Worm (Caenorhabditis elegans) whole organism, L4 larva: ENCODE data around the gene myrf-1.

Experiments
- F26F4.8 ChIP-seq: fragments of 200-800 bp; sonication (Bioruptor generic); conservative IDR thresholded peaks from 2 replicates; pipeline ENCODE4 v1.3.6; 2022; ENCODE audit warnings: missing genetic modification characterization, missing compliant biosample characterization
- Y105C5A.15 ChIP-seq: fragments of 200-800 bp; sonication (Bioruptor generic); IDR thresholded peaks from 2 replicates; pipeline ENCODE4 v1.3.6; 2022; ENCODE audit warnings: missing genetic modification characterization, missing compliant biosample characterization
- Y48G9A.11 ChIP-seq: fragments of 200-800 bp; sonication (Bioruptor generic); IDR thresholded peaks from 2 replicates; pipeline ENCODE4 v1.3.6; 2022; ENCODE audit warnings: missing genetic modification reagents, missing genetic modification characterization, missing compliant biosample characterization
- ZK337.2 ChIP-seq: fragments of 200-800 bp; sonication (Bioruptor generic); IDR thresholded peaks from 2 replicates; pipeline ENCODE4 v1.3.6; 2022; ENCODE audit warnings: missing genetic modification reagents, missing genetic modification characterization, missing compliant biosample characterization
- ZK546.5 ChIP-seq, 2 experiments: sonication (generic microtip); optimal IDR thresholded peaks; 2 replicates each; lab custom pipeline; 2017; ENCODE audit warnings: missing biosample characterization in 2 of 2, missing genetic modification characterization in 2 of 2
- aha-1 ChIP-seq: fragments of 150-350 bp; peaks from one replicate; lab custom pipeline; 2014; ENCODE audit warnings: missing biosample characterization, missing genetic modification characterization
- aly-2 ChIP-seq: sonication (generic microtip); optimal IDR thresholded peaks from 2 replicates; lab custom pipeline; 2018; ENCODE audit warnings: missing biosample characterization, missing genetic modification characterization
- attf-4 ChIP-seq: sonication (generic microtip); optimal IDR thresholded peaks from 3 replicates; lab custom pipeline; 2017; ENCODE audit warnings: missing biosample characterization, missing genetic modification characterization
- ceh-20 ChIP-seq: fragments of 200-800 bp; sonication (Bioruptor generic); IDR thresholded peaks from 2 replicates; pipeline ENCODE4 v1.3.6; 2022; ENCODE audit warnings: missing genetic modification reagents, missing genetic modification characterization, missing compliant biosample characterization
- ceh-32 ChIP-seq: sonication (generic microtip); optimal IDR thresholded peaks from 2 replicates; lab custom pipeline; 2016; ENCODE audit warnings: mild to moderate bottlenecking, missing genetic modification characterization, missing compliant biosample characterization; ENCODE audit not compliant: poor library complexity
- ceh-44 ChIP-seq: fragments of 200-800 bp; sonication (Bioruptor generic); IDR thresholded peaks from 2 replicates; pipeline ENCODE4 v1.3.6; 2022; ENCODE audit warnings: missing genetic modification reagents, missing genetic modification characterization, missing compliant biosample characterization
- ces-1 ChIP-seq: fragments of 150-350 bp; sonication (generic microtip); optimal IDR thresholded peaks from 4 replicates; lab custom pipeline; 2014; ENCODE audit warnings: missing biosample characterization, missing genetic modification reagents, missing genetic modification characterization
- cey-2 ChIP-seq: sonication (generic microtip); optimal IDR thresholded peaks from 3 replicates; lab custom pipeline; 2017; ENCODE audit warnings: missing genetic modification characterization, mild to moderate bottlenecking, missing compliant biosample characterization, antibody characterized with exemption, borderline replicate concordance; ENCODE audit not compliant: insufficient read depth
- ctbp-1 ChIP-seq: fragments of 200-800 bp; sonication (Bioruptor generic); IDR thresholded peaks from 2 replicates; pipeline ENCODE4 v1.3.6; 2022; ENCODE audit warnings: missing genetic modification reagents, missing genetic modification characterization, missing compliant biosample characterization
- daf-12 ChIP-seq: fragments of 150-350 bp; optimal IDR thresholded peaks from 2 replicates; lab custom pipeline; 2014; ENCODE audit warnings: missing biosample characterization, missing genetic modification reagents, missing genetic modification characterization
- daf-16 ChIP-seq, 3 experiments: sonication (generic microtip); optimal IDR thresholded peaks; 2 replicates each; lab custom pipeline; 2016 to 2017; ENCODE audit warnings: missing genetic modification characterization in 3 of 3, missing genetic modification reagents in 3 of 3, mild to moderate bottlenecking in 2 of 3, missing compliant biosample characterization in 2 of 3, missing biosample characterization in 1 of 3, moderate library complexity in 1 of 3
- daf-19 ChIP-seq: fragments of 200-800 bp; sonication (Bioruptor generic); conservative IDR thresholded peaks from 2 replicates; pipeline ENCODE4 v1.3.6; 2022; ENCODE audit warnings: missing genetic modification characterization, missing compliant biosample characterization
- daf-8 ChIP-seq: fragments of 200-800 bp; sonication (Bioruptor generic); IDR thresholded peaks from 2 replicates; pipeline ENCODE4 v1.3.6; 2022; ENCODE audit warnings: missing genetic modification characterization, missing compliant biosample characterization
- dmd-9 ChIP-seq: fragments of 200-800 bp; sonication (Bioruptor generic); IDR thresholded peaks from 2 replicates; pipeline ENCODE4 v1.3.6; 2022; ENCODE audit warnings: missing genetic modification reagents, missing genetic modification characterization, missing compliant biosample characterization
- duxl-1 ChIP-seq: sonication (generic microtip); optimal IDR thresholded peaks from 2 replicates; lab custom pipeline; 2016; ENCODE audit warnings: mild to moderate bottlenecking, missing genetic modification characterization, moderate library complexity, missing compliant biosample characterization; ENCODE audit not compliant: poor library complexity
- egl-27 ChIP-seq: sonication (generic microtip); optimal IDR thresholded peaks from 3 replicates; lab custom pipeline; 2017; ENCODE audit warnings: missing biosample characterization, missing genetic modification reagents, missing genetic modification characterization
- fkh-10 ChIP-seq: fragments of 150-350 bp; optimal IDR thresholded peaks from 2 replicates; lab custom pipeline; 2014; ENCODE audit warnings: missing biosample characterization, missing genetic modification reagents, missing genetic modification characterization
- hif-1 ChIP-seq, 2 experiments: sonication (generic microtip); optimal IDR thresholded peaks; 2 replicates each; lab custom pipeline; 2016 to 2017; ENCODE audit warnings: missing compliant biosample characterization in 2 of 2, missing genetic modification characterization in 2 of 2, missing genetic modification reagents in 2 of 2, missing genotype in 2 of 2, mild to moderate bottlenecking in 1 of 2
- hlh-11 ChIP-seq: fragments of 200-800 bp; sonication (Bioruptor generic); optimal IDR thresholded peaks from 2 replicates; lab custom pipeline; 2018; ENCODE audit warnings: mild to moderate bottlenecking, missing genetic modification characterization, missing compliant biosample characterization
- hmg-1.1 ChIP-seq: fragments of 200-800 bp; sonication (Bioruptor generic); IDR thresholded peaks from 2 replicates; pipeline ENCODE4 v1.3.6; 2022; ENCODE audit warnings: missing genetic modification reagents, missing genetic modification characterization, missing compliant biosample characterization
- jun-1 ChIP-seq: fragments of 150-350 bp; optimal IDR thresholded peaks from 2 replicates; lab custom pipeline; 2014; ENCODE audit warnings: missing biosample characterization, missing genetic modification reagents, missing genetic modification characterization
- lim-7 ChIP-seq: fragments of 200-800 bp; sonication (Bioruptor generic); IDR thresholded peaks from 2 replicates; pipeline ENCODE4 v1.3.6; 2022; ENCODE audit warnings: missing genetic modification characterization, missing compliant biosample characterization
- lin-29 ChIP-seq: fragments of 200-800 bp; sonication (Bioruptor generic); IDR thresholded peaks from 2 replicates; pipeline ENCODE4 v1.3.6; 2022; ENCODE audit warnings: missing genetic modification reagents, missing genetic modification characterization, missing compliant biosample characterization
- lin-38 ChIP-seq: fragments of 200-800 bp; sonication (Bioruptor generic); IDR thresholded peaks from 2 replicates; pipeline ENCODE4 v1.3.6; 2022; ENCODE audit warnings: missing genetic modification reagents, missing genetic modification characterization, missing compliant biosample characterization
- mdl-1 ChIP-seq, 2 experiments: fragments of 150-350 bp in 1 of 2; sonication (generic microtip) in 1 of 2; optimal IDR thresholded peaks; 2 replicates each; lab custom pipeline; 2014 to 2017; ENCODE audit warnings: missing biosample characterization in 2 of 2, missing genetic modification characterization in 2 of 2
- mdt-29 ChIP-seq: fragments of 200-800 bp; sonication (Bioruptor generic); IDR thresholded peaks from 2 replicates; pipeline ENCODE4 v1.3.6; 2022; ENCODE audit warnings: missing genetic modification reagents, missing genetic modification characterization, missing compliant biosample characterization
- mxl-3 ChIP-seq: fragments of 200-800 bp; sonication (Bioruptor generic); optimal IDR thresholded peaks from 2 replicates; lab custom pipeline; 2018; ENCODE audit warnings: mild to moderate bottlenecking, missing genetic modification characterization, missing compliant biosample characterization
- nhr-111 ChIP-seq: fragments of 200-800 bp; sonication (Bioruptor generic); optimal IDR thresholded peaks from 2 replicates; lab custom pipeline; 2018; ENCODE audit warnings: mild to moderate bottlenecking, missing genetic modification characterization, missing compliant biosample characterization
- nhr-25 ChIP-seq: sonication (generic microtip); optimal IDR thresholded peaks from 2 replicates; lab custom pipeline; 2017; ENCODE audit warnings: missing genetic modification characterization, mild to moderate bottlenecking, missing compliant biosample characterization, antibody characterized with exemption, moderate library complexity, borderline replicate concordance; ENCODE audit not compliant: insufficient read depth
- nhr-28 ChIP-seq: fragments of 150-350 bp; optimal IDR thresholded peaks from 2 replicates; lab custom pipeline; 2014; ENCODE audit warnings: missing biosample characterization, missing genetic modification characterization
- nhr-6 ChIP-seq: fragments of 150-350 bp; optimal IDR thresholded peaks from 2 replicates; lab custom pipeline; 2014; ENCODE audit warnings: missing biosample characterization, missing genetic modification characterization
- nhr-76 ChIP-seq: fragments of 150-350 bp; optimal IDR thresholded peaks from 2 replicates; lab custom pipeline; 2014; ENCODE audit warnings: missing biosample characterization, missing genetic modification characterization
- php-3 ChIP-seq: fragments of 200-800 bp; sonication (Bioruptor generic); IDR thresholded peaks from 2 replicates; pipeline ENCODE4 v1.3.6; 2022; ENCODE audit warnings: missing genetic modification reagents, missing genetic modification characterization, missing compliant biosample characterization
- rbr-2 ChIP-seq: sonication (generic microtip); optimal IDR thresholded peaks from 2 replicates; lab custom pipeline; 2016; ENCODE audit warnings: missing genotype, missing genetic modification characterization, missing compliant biosample characterization
- set-16 ChIP-seq: fragments of 200-800 bp; sonication (Bioruptor generic); IDR thresholded peaks from 2 replicates; pipeline ENCODE4 v1.3.6; 2022; ENCODE audit warnings: missing genetic modification reagents, missing genetic modification characterization, missing compliant biosample characterization
- skn-1 ChIP-seq: fragments of 150-350 bp; optimal IDR thresholded peaks from 2 replicates; lab custom pipeline; 2014; ENCODE audit warnings: missing biosample characterization, missing genetic modification characterization
- snpc-4 ChIP-seq: fragments of 150-350 bp; optimal IDR thresholded peaks from 2 replicates; lab custom pipeline; 2014; ENCODE audit warnings: missing biosample characterization, missing genetic modification characterization
- unc-39 ChIP-seq: sonication (generic microtip); optimal IDR thresholded peaks from 2 replicates; lab custom pipeline; 2017; ENCODE audit warnings: missing biosample characterization, missing genetic modification characterization
- unc-62 ChIP-seq, 3 experiments: fragments of 150-350 bp in 1 of 3; sonication (generic microtip); optimal IDR thresholded peaks in 2 of 3; peaks in 1 of 3; 1 replicate in 1 of 3; 2 replicates in 2 of 3; lab custom pipeline; 2014 to 2017; ENCODE audit warnings: missing biosample characterization in 3 of 3, missing genetic modification characterization in 3 of 3, missing genetic modification reagents in 3 of 3, missing genotype in 1 of 3
- vab-7 ChIP-seq: fragments of 200-800 bp; sonication (Bioruptor generic); IDR thresholded peaks from 2 replicates; pipeline ENCODE4 v1.3.6; 2022; ENCODE audit warnings: missing genetic modification reagents, missing genetic modification characterization, missing compliant biosample characterization
- zfp-3 ChIP-seq: fragments of 200-800 bp; sonication (Bioruptor generic); conservative IDR thresholded peaks from 2 replicates; pipeline ENCODE4 v1.3.6; 2022; ENCODE audit warnings: missing genetic modification reagents, missing genetic modification characterization, missing compliant biosample characterization
- ztf-11 ChIP-seq: fragments of 150-350 bp; optimal IDR thresholded peaks from 2 replicates; lab custom pipeline; 2014; ENCODE audit warnings: missing biosample characterization, missing genetic modification characterization

myrf-1 gene

DNA sequence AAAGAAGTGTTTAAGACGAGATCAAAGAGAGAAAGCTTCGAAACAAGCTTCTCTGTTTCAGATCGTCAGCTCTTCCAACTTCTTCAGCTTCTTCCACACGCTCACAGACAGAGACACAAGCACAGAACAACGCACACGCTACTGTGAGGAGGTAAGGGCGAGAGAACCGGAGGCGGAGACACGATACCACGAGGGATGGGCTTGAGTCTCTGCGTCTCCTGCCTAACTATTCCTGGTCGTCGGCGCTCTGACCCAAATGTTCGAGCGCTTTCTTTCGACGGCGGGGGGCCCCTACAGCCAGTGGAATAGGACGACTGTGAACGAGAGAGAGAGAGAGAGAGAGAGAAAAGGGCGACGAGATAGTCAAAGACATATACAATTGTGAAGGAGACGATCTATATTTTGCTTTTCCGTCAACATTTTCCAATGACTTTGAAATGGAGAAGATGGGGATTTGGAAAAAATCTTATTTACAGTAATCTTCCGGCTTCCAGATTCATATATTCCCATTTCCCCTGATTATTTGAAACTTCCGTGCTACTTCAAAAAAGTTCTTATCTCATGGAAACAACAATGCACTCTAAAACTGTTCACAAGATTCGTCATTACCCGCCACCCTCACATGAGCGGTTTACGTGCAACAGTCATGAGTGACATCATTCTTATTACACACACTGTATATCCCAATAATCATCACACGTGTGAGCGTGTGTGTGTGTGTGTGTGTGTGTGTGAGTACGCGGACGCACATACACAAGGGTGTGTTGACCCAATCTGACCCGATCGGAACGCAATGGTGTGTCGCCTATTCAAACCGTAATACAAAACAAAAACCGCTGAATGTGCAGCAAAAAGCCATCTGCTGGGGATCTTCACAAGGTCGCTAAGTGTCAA, 46.7 kb upstream of the myrf-1 start (continued):
- TF ChIP-seq ceh-32 (tag; lab: Kevin White, UChicago) = no peak
- TF ChIP-seq daf-8 = no peak
- TF ChIP-seq hmg-1.1 (GFP tag; lab: Robert Waterston, UW) = peak; percentile 88
- peak; percentile 85 for TF ChIP-seq mxl-3 (GFP tag; lab: Kevin White, UChicago)
- TF ChIP-seq nhr-6 (tag; lab: Kevin White, UChicago) = peak; percentile 57
- TF ChIP-seq lin-29 = no peak
- no peak for TF ChIP-seq unc-39 (tag; lab: Kevin White, UChicago)
- 0 out of 2 replicates have a peak, but pooled peaks have one; percentile 29 for TF ChIP-seq ceh-44
- TF ChIP-seq daf-19 (GFP tag; lab: Robert Waterston, UW) = 0 out of 2 replicates have a peak, but pooled peaks have one; percentile 57
- TF ChIP-seq lim-7 = peak; percentile 74
- peak; percentile 84 for TF ChIP-seq zfp-3 (GFP tag; lab: Robert Waterston, UW)
- TF ChIP-seq skn-1 (tag; lab: Kevin White, UChicago) = no peak
- peak; percentile 69 for TF ChIP-seq cey-2 (tag; lab: Kevin White, UChicago)
- TF ChIP-seq nhr-76 (tag; lab: Kevin White, UChicago) = no peak
- 0 out of 2 replicates have a peak, but pooled peaks have one; percentile 20 for TF ChIP-seq vab-7 (GFP tag; lab: Robert Waterston, UW)
- no peak for TF ChIP-seq ces-1 (GFP tag; lab: Kevin White, UChicago)
- peak; percentile 75 for TF ChIP-seq mdt-29 (GFP tag; lab: Robert Waterston, UW)
- TF ChIP-seq set-16 = peak; percentile 96
- TF ChIP-seq daf-16 (GFP tag; optimal IDR thresholded peaks at IDR 0.05; lab: Kevin White, UChicago) = peak; percentile 19 to 21
- TF ChIP-seq daf-16 (tag; optimal IDR thresholded peaks at IDR 0.05; lab: Kevin White, UChicago) = peak; percentile 62
- peak in 1 of 2 experiments; percentile 99 for TF ChIP-seq unc-62 (GFP tag; optimal IDR thresholded peaks at IDR 0.05 in 1 of 2; lab: Kevin White, UChicago)
- TF ChIP-seq unc-62 (tag; optimal IDR thresholded peaks at IDR 0.05; lab: Kevin White, UChicago) = no peak
- peak; percentile 51 for TF ChIP-seq nhr-28 (tag; lab: Kevin White, UChicago)
- TF ChIP-seq nhr-111 = no peak
- TF ChIP-seq aha-1 (tag; lab: Kevin White, UChicago) = peak; percentile 100
- TF ChIP-seq ceh-20 (GFP tag; lab: Robert Waterston, UW) = peak; percentile 61; the same call in 1 of the 2 replicates
- peak; percentile 89 to 95 for TF ChIP-seq mdl-1 (tag; optimal IDR thresholded peaks at IDR 0.05; lab: Kevin White, UChicago)
- TF ChIP-seq aly-2 (tag; lab: Kevin White, UChicago) = no peak
- TF ChIP-seq nhr-25 (tag; lab: Kevin White, UChicago) = peak; percentile 51
- TF ChIP-seq attf-4 = no peak
- peak; percentile 38 for TF ChIP-seq jun-1
- TF ChIP-seq fkh-10 (GFP tag; lab: Kevin White, UChicago) = peak; percentile 88
- TF ChIP-seq F26F4.8 = no peak
- no peak for TF ChIP-seq snpc-4
- TF ChIP-seq ZK337.2 (GFP tag; lab: Robert Waterston, UW) = no peak
- TF ChIP-seq hif-1 (tag; optimal IDR thresholded peaks at IDR 0.05; lab: Kevin White, UChicago) = peak; percentile 36 to 92
- TF ChIP-seq ztf-11 = no peak
- TF ChIP-seq rbr-2 = peak; percentile 91
- TF ChIP-seq Y105C5A.15 (GFP tag; lab: Robert Waterston, UW) = no peak
- TF ChIP-seq dmd-9 (GFP tag; lab: Robert Waterston, UW) = 0 out of 2 replicates have a peak, but pooled peaks have one; percentile 59
- TF ChIP-seq egl-27 = no peak
- TF ChIP-seq php-3 (GFP tag; lab: Robert Waterston, UW) = peak; percentile 43; the same call in 1 of the 2 replicates
- no peak for TF ChIP-seq ZK546.5 (tag; optimal IDR thresholded peaks at IDR 0.05; lab: Kevin White, UChicago)
- TF ChIP-seq Y48G9A.11 (GFP tag; lab: Robert Waterston, UW) = no peak
- TF ChIP-seq duxl-1 (tag; lab: Kevin White, UChicago) = peak; percentile 4
- TF ChIP-seq lin-38 (GFP tag; lab: Robert Waterston, UW) = peak; percentile 66
- no peak for TF ChIP-seq daf-12 (tag; lab: Kevin White, UChicago)
- peak; percentile 82 for TF ChIP-seq hlh-11
- TF ChIP-seq ctbp-1 (GFP tag; lab: Robert Waterston, UW) = peak; percentile 86
